Worm (Caenorhabditis elegans): ENCODE data around the gene zyg-9.

The zyg-9 gene

DNA sequence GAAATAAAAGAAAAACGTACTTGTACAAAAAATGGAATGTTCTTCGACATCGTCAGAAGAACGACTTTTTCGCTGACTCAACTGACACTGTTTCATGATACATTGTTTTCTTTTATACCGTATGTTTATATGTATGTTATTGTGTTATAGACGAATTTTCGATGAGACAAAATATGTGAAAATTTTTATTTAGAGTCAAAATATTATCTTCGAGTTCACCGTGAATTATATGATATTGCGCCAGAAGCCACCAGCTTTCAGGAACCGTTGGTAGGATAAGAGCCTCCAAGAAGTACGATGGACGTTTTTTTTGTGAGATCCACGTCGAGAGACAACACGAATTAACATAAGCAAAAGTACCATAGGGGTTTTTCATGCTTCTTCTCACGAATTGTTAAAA lies 1.5 kb upstream of the zyg-9 start, which contains the start of gene F22B5.6:
F22B5.6 (minus strand) TSS at position 101 of the 400 bp plus-strand sequence.
- TF ChIP-seq med-1 (GFP tag; optimal IDR thresholded peaks at IDR 0.05; ENCODE audit: insufficient read depth) (no peak), klf-2 (GFP tag; conservative IDR thresholded peaks at IDR 0.05) (no peak), ztf-23 (GFP tag; IDR thresholded peaks at IDR 0.05) (no peak), T22C8.4 (GFP tag; IDR thresholded peaks at IDR 0.05) (no peak), flt-1 (GFP tag; IDR thresholded peaks at IDR 0.05) (no peak), ref-1 (GFP tag; conservative IDR thresholded peaks at IDR 0.05) (no peak), cog-1 (tag; optimal IDR thresholded peaks at IDR 0.05) (no peak), ztf-29 (GFP tag; IDR thresholded peaks at IDR 0.05) (no peak), tab-1 (GFP tag; IDR thresholded peaks at IDR 0.05) (no peak)

ce11 chrII:8456681-8457389 lies 783 bp upstream of the zyg-9 start:
- TF ChIP-seq T22C8.4 (GFP tag; IDR thresholded peaks at IDR 0.05) = no peak
- TF ChIP-seq ztf-23 (GFP tag; IDR thresholded peaks at IDR 0.05) = no peak
- no peak for TF ChIP-seq ztf-29 (GFP tag; IDR thresholded peaks at IDR 0.05)
- TF ChIP-seq cog-1 (tag; optimal IDR thresholded peaks at IDR 0.05) = no peak
- no peak for TF ChIP-seq tab-1 (GFP tag; IDR thresholded peaks at IDR 0.05)
- no peak for TF ChIP-seq ref-1 (GFP tag; conservative IDR thresholded peaks at IDR 0.05)
- TF ChIP-seq med-1 (GFP tag; optimal IDR thresholded peaks at IDR 0.05; ENCODE audit: insufficient read depth) = no peak
- TF ChIP-seq flt-1 (GFP tag; IDR thresholded peaks at IDR 0.05) = no peak
- no peak for TF ChIP-seq klf-2 (GFP tag; conservative IDR thresholded peaks at IDR 0.05)

DNA sequence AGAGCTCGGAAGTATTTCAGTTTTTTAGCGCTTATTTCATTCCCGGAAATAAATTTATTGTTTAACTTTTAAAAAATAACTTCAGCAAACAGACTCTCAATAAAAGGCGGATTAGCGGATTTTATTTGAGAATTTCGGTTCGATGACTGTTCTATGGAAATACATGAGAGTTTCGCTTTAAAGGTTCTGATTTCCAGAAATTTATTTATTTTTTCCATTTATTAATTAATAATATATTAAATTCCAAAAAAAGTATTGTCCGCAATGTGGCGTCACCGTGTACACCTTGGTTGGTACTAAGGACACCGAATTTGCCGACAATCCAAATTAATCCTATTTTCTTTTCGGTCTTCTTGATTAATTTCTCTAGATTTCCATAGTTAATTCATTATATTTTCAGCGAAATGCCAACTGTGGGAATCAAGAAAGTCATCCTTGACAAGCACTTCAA lies 6.9 kb downstream of the zyg-9 start, which contains the start of gene fars-3:
fars-3 (plus strand) TSS at position 401 of the 451 bp plus-strand sequence.
- TF ChIP-seq flt-1 (GFP tag; IDR thresholded peaks at IDR 0.05) (0 out of 2 replicates have a peak, but pooled peaks have one; percentile 49), tab-1 (GFP tag; IDR thresholded peaks at IDR 0.05) (no peak)

- TF ChIP-seq cog-1 (tag; optimal IDR thresholded peaks at IDR 0.05) (no peak), T22C8.4 (GFP tag; IDR thresholded peaks at IDR 0.05) (no peak), tab-1 (GFP tag; IDR thresholded peaks at IDR 0.05) (no peak), ztf-23 (GFP tag; IDR thresholded peaks at IDR 0.05) (no peak), flt-1 (GFP tag; IDR thresholded peaks at IDR 0.05) (no peak), ztf-29 (GFP tag; IDR thresholded peaks at IDR 0.05) (no peak), med-1 (GFP tag; optimal IDR thresholded peaks at IDR 0.05; ENCODE audit: insufficient read depth) (no peak), ref-1 (GFP tag; conservative IDR thresholded peaks at IDR 0.05) (no peak), klf-2 (GFP tag; conservative IDR thresholded peaks at IDR 0.05) (no peak)
Measured at ce11 chrII:8466874-8467273, 9.3 kb downstream of the zyg-9 start, which contains the start of gene F22B5.10. F22B5.10 (plus strand) TSS chrII:8467174.

- TF ChIP-seq cog-1 (tag; optimal IDR thresholded peaks at IDR 0.05) = no peak
Measured at ce11 chrII:8467809-8468208, 10.2 kb downstream of the zyg-9 start, which contains the start of gene M05D6.2. M05D6.2 (plus strand) TSS chrII:8468109.

DNA sequence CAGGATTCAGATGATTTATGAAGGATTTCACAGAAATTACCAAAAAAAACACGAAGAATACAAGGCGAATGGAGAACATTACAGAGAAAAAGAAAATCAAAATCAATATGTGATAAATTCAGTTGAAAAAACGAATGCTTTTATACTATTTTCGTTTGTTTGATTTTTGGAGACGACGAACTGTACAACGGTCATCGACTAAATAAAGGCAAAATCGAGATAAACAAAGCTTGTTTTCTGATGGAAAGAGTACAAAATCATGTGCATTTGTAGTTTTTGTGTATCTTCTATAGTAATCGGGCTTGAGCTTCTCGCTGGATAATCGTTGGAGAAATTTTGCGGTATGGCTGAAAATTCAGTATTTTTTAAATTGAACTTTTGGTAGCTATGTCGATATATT lies 13.5 kb downstream of the zyg-9 start, which contains the start of gene M05D6.8:
M05D6.8 (minus strand) TSS at position 101 of the 400 bp plus-strand sequence.
- no peak for TF ChIP-seq ztf-23 (GFP tag; IDR thresholded peaks at IDR 0.05)
- TF ChIP-seq cog-1 (tag; optimal IDR thresholded peaks at IDR 0.05) = no peak
- no peak for TF ChIP-seq klf-2 (GFP tag; conservative IDR thresholded peaks at IDR 0.05)
- TF ChIP-seq tab-1 (GFP tag; IDR thresholded peaks at IDR 0.05) = no peak
- no peak for TF ChIP-seq med-1 (GFP tag; optimal IDR thresholded peaks at IDR 0.05; ENCODE audit: insufficient read depth)
- TF ChIP-seq T22C8.4 (GFP tag; IDR thresholded peaks at IDR 0.05) = no peak
- no peak for TF ChIP-seq flt-1 (GFP tag; IDR thresholded peaks at IDR 0.05)
- no peak for TF ChIP-seq ztf-29 (GFP tag; IDR thresholded peaks at IDR 0.05)
- no peak for TF ChIP-seq ref-1 (GFP tag; conservative IDR thresholded peaks at IDR 0.05)

DNA sequence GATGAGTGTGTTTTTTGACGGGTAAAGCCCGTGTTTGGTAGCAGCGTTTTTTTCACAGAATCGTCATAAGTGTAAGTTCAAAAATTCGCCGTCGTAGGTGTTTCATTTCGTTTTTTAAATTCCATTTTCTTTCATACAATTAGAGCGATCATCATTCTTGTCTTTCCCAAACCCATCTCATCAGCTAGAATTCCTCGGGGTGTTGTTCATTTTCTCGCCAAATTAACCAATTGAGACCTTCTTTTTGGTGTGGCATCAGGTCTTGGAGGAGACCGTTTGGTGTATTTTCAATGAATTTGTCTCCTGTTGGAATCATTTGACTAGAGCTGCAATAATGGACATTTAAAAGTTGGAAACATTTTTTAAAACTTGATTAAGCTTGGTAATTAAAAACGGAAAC lies 15.3 kb downstream of the zyg-9 start:
- TF ChIP-seq med-1 (GFP tag; optimal IDR thresholded peaks at IDR 0.05; ENCODE audit: insufficient read depth) = no peak
- TF ChIP-seq flt-1 (GFP tag; IDR thresholded peaks at IDR 0.05) = no peak
- no peak for TF ChIP-seq T22C8.4 (GFP tag; IDR thresholded peaks at IDR 0.05)
- no peak for TF ChIP-seq klf-2 (GFP tag; conservative IDR thresholded peaks at IDR 0.05)
- no peak for TF ChIP-seq ztf-29 (GFP tag; IDR thresholded peaks at IDR 0.05)
- TF ChIP-seq tab-1 (GFP tag; IDR thresholded peaks at IDR 0.05) = no peak
- TF ChIP-seq ztf-23 (GFP tag; IDR thresholded peaks at IDR 0.05) = no peak
- TF ChIP-seq cog-1 (tag; optimal IDR thresholded peaks at IDR 0.05) = no peak
- no peak for TF ChIP-seq ref-1 (GFP tag; conservative IDR thresholded peaks at IDR 0.05)

- TF ChIP-seq ztf-23 (GFP tag; IDR thresholded peaks at IDR 0.05) = no peak
- no peak for TF ChIP-seq med-1 (GFP tag; optimal IDR thresholded peaks at IDR 0.05; ENCODE audit: insufficient read depth)
- no peak for TF ChIP-seq klf-2 (GFP tag; conservative IDR thresholded peaks at IDR 0.05)
- no peak for TF ChIP-seq cog-1 (tag; optimal IDR thresholded peaks at IDR 0.05)
- no peak for TF ChIP-seq tab-1 (GFP tag; IDR thresholded peaks at IDR 0.05)
Measured at ce11 chrII:8475306-8475822, 17.7 kb downstream of the zyg-9 start, which contains the start of the genes M05D6.1 and M05D6.3. M05D6.1 (minus strand) TSS chrII:8475406. M05D6.3 (plus strand) TSS chrII:8475772.

ce11 chrII:8479337-8479736 lies 21.7 kb downstream of the zyg-9 start:
- no peak for TF ChIP-seq ztf-23 (GFP tag; IDR thresholded peaks at IDR 0.05)
- TF ChIP-seq ref-1 (GFP tag; conservative IDR thresholded peaks at IDR 0.05) = no peak
- no peak for TF ChIP-seq T22C8.4 (GFP tag; IDR thresholded peaks at IDR 0.05)
- TF ChIP-seq ztf-29 (GFP tag; IDR thresholded peaks at IDR 0.05) = no peak

DNA sequence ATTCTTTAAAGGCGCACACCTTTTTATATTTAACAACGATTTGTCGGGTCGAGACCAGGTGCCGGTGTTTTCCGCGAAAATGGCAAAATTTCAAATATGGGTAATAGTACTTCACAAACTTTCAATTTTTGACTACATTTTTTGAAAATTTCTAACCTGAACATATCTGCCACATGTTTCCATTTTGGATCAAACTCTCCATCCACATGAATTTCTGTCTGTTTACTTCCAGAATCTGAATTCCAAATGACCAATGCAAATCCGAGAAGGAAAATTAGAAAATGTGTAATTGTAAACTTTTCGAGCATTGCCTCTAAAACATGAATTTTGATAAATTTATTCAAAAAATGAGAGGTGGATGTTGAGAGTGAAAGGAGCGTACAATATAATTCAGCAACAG lies 22.5 kb downstream of the zyg-9 start, which contains the start of gene lact-4:
lact-4 (minus strand) TSS at position 313 of the 400 bp plus-strand sequence.
- TF ChIP-seq tab-1 (GFP tag; IDR thresholded peaks at IDR 0.05) = no peak
- TF ChIP-seq flt-1 (GFP tag; IDR thresholded peaks at IDR 0.05) = no peak
- TF ChIP-seq cog-1 (tag; optimal IDR thresholded peaks at IDR 0.05) = no peak
